Worm (Caenorhabditis elegans) whole organism, midembryonic: Measurements from ENCODE around the gene C24B9.3.

Experiments used
- T22C8.4 ChIP-seq: fragments of 200-800 bp; sonication (Bioruptor generic); IDR thresholded peaks from 2 replicates; pipeline ENCODE4 v1.3.6; 2022; ENCODE audit warnings: missing genetic modification characterization, missing compliant biosample characterization
- cog-1 ChIP-seq: sonication (generic microtip); optimal IDR thresholded peaks from 2 replicates; lab custom pipeline; 2016; ENCODE audit warnings: missing genetic modification characterization, missing compliant biosample characterization
- flt-1 ChIP-seq: fragments of 200-800 bp; sonication (Bioruptor generic); IDR thresholded peaks from 2 replicates; pipeline ENCODE4 v1.3.6; 2022; ENCODE audit warnings: missing genetic modification characterization, missing compliant biosample characterization
- klf-2 ChIP-seq: fragments of 200-800 bp; sonication (Bioruptor generic); conservative IDR thresholded peaks from 2 replicates; pipeline ENCODE4 v1.3.6; 2022; ENCODE audit warnings: missing genetic modification reagents, missing genetic modification characterization, missing compliant biosample characterization
- med-1 ChIP-seq: sonication (generic microtip); optimal IDR thresholded peaks from 2 replicates; lab custom pipeline; 2017; ENCODE audit warnings: missing genetic modification characterization, mild to moderate bottlenecking, missing compliant biosample characterization, antibody characterized with exemption, missing genetic modification reagents; ENCODE audit not compliant: insufficient read depth
- ref-1 ChIP-seq: fragments of 200-800 bp; sonication (Bioruptor generic); conservative IDR thresholded peaks from 2 replicates; pipeline ENCODE4 v1.3.6; 2022; ENCODE audit warnings: missing genetic modification reagents, missing genetic modification characterization, missing compliant biosample characterization
- tab-1 ChIP-seq: fragments of 200-800 bp; sonication (Bioruptor generic); IDR thresholded peaks from 2 replicates; pipeline ENCODE4 v1.3.6; 2022; ENCODE audit warnings: missing genetic modification characterization, missing compliant biosample characterization
- ztf-29 ChIP-seq: fragments of 200-800 bp; sonication (Bioruptor generic); IDR thresholded peaks from 2 replicates; pipeline ENCODE4 v1.3.6; 2022; ENCODE audit warnings: missing genetic modification reagents, missing genetic modification characterization, missing compliant biosample characterization

DNA sequence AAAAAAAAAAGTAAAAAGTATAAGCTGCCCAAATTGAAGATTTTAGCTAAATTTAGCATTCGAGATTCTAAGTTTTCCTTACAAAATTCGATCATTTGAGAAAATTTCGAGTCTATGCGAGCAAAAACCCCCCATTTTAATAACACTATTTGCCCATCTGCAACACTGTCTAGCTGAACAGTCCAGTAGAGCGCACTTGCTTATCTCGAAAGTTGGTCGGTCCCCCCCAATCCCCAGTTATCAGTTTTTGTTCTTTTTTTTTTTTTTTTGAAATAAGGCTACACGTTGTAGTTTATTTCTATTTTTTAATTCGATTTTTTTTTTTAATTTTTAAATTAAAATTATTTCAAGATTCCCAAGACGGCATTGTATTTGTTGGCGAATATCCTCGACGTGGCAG, 53.7 kb downstream of the C24B9.3 start:
- no peak for TF ChIP-seq flt-1 (GFP tag; lab: Robert Waterston, UW)
- TF ChIP-seq tab-1 (GFP tag; lab: Robert Waterston, UW) = no peak
- TF ChIP-seq ztf-29 (GFP tag; lab: Robert Waterston, UW) = no peak
- TF ChIP-seq cog-1 (tag; lab: Kevin White, UChicago) = no peak
- TF ChIP-seq klf-2 (GFP tag; lab: Robert Waterston, UW) = no peak
- no peak for TF ChIP-seq T22C8.4
- TF ChIP-seq ref-1 (GFP tag; lab: Robert Waterston, UW) = no peak
- TF ChIP-seq med-1 (GFP tag; lab: Kevin White, UChicago) = no peak
